Worm (Caenorhabditis elegans): ENCODE measurements around the gene F54C9.11.

ce11 chrII:8623396-8623795 lies 38.5 kb upstream of the F54C9.11 start, which contains the start of gene T22C8.4:
- TF ChIP-seq ama-1 (optimal IDR thresholded peaks at IDR 0.05) (no peak), ama-1 (GFP tag; optimal IDR thresholded peaks at IDR 0.05) (no peak), Y56A3A.18 (GFP tag; IDR thresholded peaks at IDR 0.05) (no peak), F52B5.7 (tag; optimal IDR thresholded peaks at IDR 0.05) (no peak), dox-1 (GFP tag; IDR thresholded peaks at IDR 0.05) (no peak), ceh-79 (tag; optimal IDR thresholded peaks at IDR 0.05) (no peak), nhr-120 (GFP tag; IDR thresholded peaks at IDR 0.05) (no peak), nfyb-1 (GFP tag; IDR thresholded peaks at IDR 0.05) (no peak), ZK185.1 (tag; optimal IDR thresholded peaks at IDR 0.05; ENCODE audit: poor library complexity, severe bottlenecking) (no peak), K12H6.12 (tag; optimal IDR thresholded peaks at IDR 0.05) (no peak), ets-4 (GFP tag; optimal IDR thresholded peaks at IDR 0.05) (no peak), ceh-100 (GFP tag; IDR thresholded peaks at IDR 0.05) (no peak), D2030.7 (GFP tag; IDR thresholded peaks at IDR 0.05) (no peak)

All from whole organism, young adult.